Worm (Caenorhabditis elegans) whole organism, L2 larva: ENCODE results near the gene nphp-4.

Source experiments
- C34F6.9 ChIP-seq: fragments of 150-350 bp; optimal IDR thresholded peaks from 2 replicates; lab custom pipeline; 2014; ENCODE audit warnings: missing biosample characterization, missing genetic modification characterization
- F13H6.1 ChIP-seq: sonication (generic microtip); optimal IDR thresholded peaks from 2 replicates; lab custom pipeline; 2016; ENCODE audit warnings: missing genetic modification characterization, missing compliant biosample characterization
- Y55F3AM.14 ChIP-seq: fragments of 200-800 bp; sonication (Bioruptor generic); optimal IDR thresholded peaks from 2 replicates; lab custom pipeline; 2018; ENCODE audit warnings: mild to moderate bottlenecking, missing genetic modification characterization, missing compliant biosample characterization
- alr-1 ChIP-seq: fragments of 150-350 bp; optimal IDR thresholded peaks from 2 replicates; lab custom pipeline; 2014; ENCODE audit warnings: missing biosample characterization, missing genetic modification characterization
- aly-2 ChIP-seq: fragments of 150-350 bp; optimal IDR thresholded peaks from 2 replicates; lab custom pipeline; 2014; ENCODE audit warnings: missing biosample characterization, missing genetic modification characterization
- ama-1 ChIP-seq: fragments of 150-350 bp; optimal IDR thresholded peaks from 2 replicates; lab custom pipeline; 2018; ENCODE audit warnings: inconsistent platforms
- blmp-1 ChIP-seq: sonication (generic microtip); optimal IDR thresholded peaks from 2 replicates; lab custom pipeline; 2017; ENCODE audit warnings: missing genetic modification characterization, mild to moderate bottlenecking, missing compliant biosample characterization, antibody characterized with exemption, moderate library complexity; ENCODE audit not compliant: insufficient read depth
- ceh-82 ChIP-seq: fragments of 150-350 bp; optimal IDR thresholded peaks from 2 replicates; lab custom pipeline; 2014; ENCODE audit warnings: missing biosample characterization, missing genetic modification characterization
- crh-2 ChIP-seq: sonication (generic microtip); optimal IDR thresholded peaks from 2 replicates; lab custom pipeline; 2017; ENCODE audit warnings: missing biosample characterization, missing genetic modification characterization
- egl-27 ChIP-seq: sonication (generic microtip); optimal IDR thresholded peaks from 3 replicates; lab custom pipeline; 2017; ENCODE audit warnings: missing biosample characterization, missing genetic modification reagents, missing genetic modification characterization
- elt-1 ChIP-seq: fragments of 150-350 bp; optimal IDR thresholded peaks from 2 replicates; lab custom pipeline; 2014; ENCODE audit warnings: missing biosample characterization, missing genetic modification characterization
- fos-1 ChIP-seq: fragments of 150-350 bp; optimal IDR thresholded peaks from 2 replicates; lab custom pipeline; 2014; ENCODE audit warnings: missing biosample characterization, missing genetic modification characterization
- gmeb-1 ChIP-seq: fragments of 150-350 bp; optimal IDR thresholded peaks from 2 replicates; lab custom pipeline; 2014; ENCODE audit warnings: missing biosample characterization, missing genetic modification characterization
- lin-13 ChIP-seq: fragments of 150-350 bp; optimal IDR thresholded peaks from 2 replicates; lab custom pipeline; 2014; ENCODE audit warnings: missing biosample characterization, missing genetic modification reagents, missing genetic modification characterization
- lsy-2 ChIP-seq, 2 experiments: fragments of 150-350 bp in 1 of 2; sonication (generic microtip) in 1 of 2; optimal IDR thresholded peaks; 2 replicates each; lab custom pipeline; 2014 to 2017; ENCODE audit warnings: missing biosample characterization in 2 of 2, missing genetic modification characterization in 2 of 2
- mbf-1 ChIP-seq: sonication (generic microtip); optimal IDR thresholded peaks from 2 replicates; lab custom pipeline; 2017; ENCODE audit warnings: missing biosample characterization, missing genetic modification characterization
- mdl-1 ChIP-seq, 2 experiments: fragments of 150-350 bp in 1 of 2; sonication (generic microtip) in 1 of 2; optimal IDR thresholded peaks; 2 replicates each; lab custom pipeline; 2017; ENCODE audit warnings: missing biosample characterization in 2 of 2, missing genetic modification characterization in 2 of 2
- nhr-10 ChIP-seq: sonication (generic microtip); optimal IDR thresholded peaks from 2 replicates; lab custom pipeline; 2017; ENCODE audit warnings: missing biosample characterization, missing genetic modification characterization
- nhr-12 ChIP-seq: fragments of 150-350 bp; optimal IDR thresholded peaks from 2 replicates; lab custom pipeline; 2014; ENCODE audit warnings: missing biosample characterization, missing genetic modification characterization
- nhr-129 ChIP-seq: fragments of 150-350 bp; optimal IDR thresholded peaks from 2 replicates; lab custom pipeline; 2014; ENCODE audit warnings: missing biosample characterization, missing genetic modification characterization
- nhr-21 ChIP-seq: fragments of 150-350 bp; optimal IDR thresholded peaks from 2 replicates; lab custom pipeline; 2014; ENCODE audit warnings: missing biosample characterization, missing genetic modification characterization
- nhr-23 ChIP-seq: fragments of 150-350 bp; optimal IDR thresholded peaks from 2 replicates; lab custom pipeline; 2014; ENCODE audit warnings: missing biosample characterization, missing genetic modification reagents, missing genetic modification characterization
- nhr-237 ChIP-seq: fragments of 150-350 bp; optimal IDR thresholded peaks from 2 replicates; lab custom pipeline; 2014; ENCODE audit warnings: missing biosample characterization, missing genetic modification characterization
- nhr-25 ChIP-seq: fragments of 150-350 bp; sonication (generic microtip); optimal IDR thresholded peaks from 3 replicates; lab custom pipeline; 2014; ENCODE audit warnings: missing biosample characterization, missing genetic modification characterization
- nhr-6 ChIP-seq: fragments of 150-350 bp; optimal IDR thresholded peaks from 2 replicates; lab custom pipeline; 2014; ENCODE audit warnings: missing biosample characterization, missing genetic modification characterization
- peb-1 ChIP-seq: fragments of 150-350 bp; optimal IDR thresholded peaks from 2 replicates; lab custom pipeline; 2014; ENCODE audit warnings: missing biosample characterization, missing genetic modification characterization
- sem-4 ChIP-seq: fragments of 150-350 bp; optimal IDR thresholded peaks from 2 replicates; lab custom pipeline; 2014; ENCODE audit warnings: missing biosample characterization, missing genetic modification reagents, missing genetic modification characterization
- skn-1 ChIP-seq: sonication (generic microtip); optimal IDR thresholded peaks from 2 replicates; lab custom pipeline; 2017; ENCODE audit warnings: missing biosample characterization, missing genetic modification characterization
- sma-3 ChIP-seq: sonication (generic microtip); optimal IDR thresholded peaks from 2 replicates; lab custom pipeline; 2016; ENCODE audit warnings: missing genetic modification reagents, missing genetic modification characterization, missing compliant biosample characterization
- sma-9 ChIP-seq, 2 experiments: fragments of 150-350 bp in 1 of 2; sonication (generic microtip) in 1 of 2; optimal IDR thresholded peaks; 2 replicates each; lab custom pipeline; 2014 to 2016; ENCODE audit warnings: missing genetic modification characterization in 2 of 2, mild to moderate bottlenecking in 1 of 2, missing biosample characterization in 1 of 2, missing compliant biosample characterization in 1 of 2, missing genetic modification reagents in 1 of 2, moderate library complexity in 1 of 2
- snpc-4 ChIP-seq: fragments of 150-350 bp; optimal IDR thresholded peaks from 2 replicates; lab custom pipeline; 2014; ENCODE audit warnings: missing biosample characterization, missing genetic modification characterization
- unc-55 ChIP-seq: fragments of 150-350 bp; sonication (generic microtip); optimal IDR thresholded peaks from 3 replicates; lab custom pipeline; 2014; ENCODE audit warnings: missing biosample characterization, missing genetic modification reagents, missing genetic modification characterization
- unc-62 ChIP-seq: fragments of 150-350 bp; optimal IDR thresholded peaks from 2 replicates; lab custom pipeline; 2014; ENCODE audit warnings: missing biosample characterization, missing genetic modification reagents, missing genetic modification characterization
- zag-1 ChIP-seq: fragments of 150-350 bp; optimal IDR thresholded peaks from 2 replicates; lab custom pipeline; 2014; ENCODE audit warnings: missing biosample characterization, missing genetic modification characterization
- ztf-1 ChIP-seq: fragments of 200-800 bp; sonication (Bioruptor generic); conservative IDR thresholded peaks from 2 replicates; pipeline ENCODE4 v1.3.6; 2022; ENCODE audit warnings: missing genetic modification characterization, missing compliant biosample characterization
- ztf-11 ChIP-seq: sonication (generic microtip); optimal IDR thresholded peaks from 2 replicates; lab custom pipeline; 2017; ENCODE audit warnings: missing biosample characterization, missing genetic modification characterization
- ztf-4 ChIP-seq: fragments of 150-350 bp; optimal IDR thresholded peaks from 2 replicates; lab custom pipeline; 2014; ENCODE audit warnings: missing biosample characterization, missing genetic modification characterization

nphp-4 gene

DNA sequence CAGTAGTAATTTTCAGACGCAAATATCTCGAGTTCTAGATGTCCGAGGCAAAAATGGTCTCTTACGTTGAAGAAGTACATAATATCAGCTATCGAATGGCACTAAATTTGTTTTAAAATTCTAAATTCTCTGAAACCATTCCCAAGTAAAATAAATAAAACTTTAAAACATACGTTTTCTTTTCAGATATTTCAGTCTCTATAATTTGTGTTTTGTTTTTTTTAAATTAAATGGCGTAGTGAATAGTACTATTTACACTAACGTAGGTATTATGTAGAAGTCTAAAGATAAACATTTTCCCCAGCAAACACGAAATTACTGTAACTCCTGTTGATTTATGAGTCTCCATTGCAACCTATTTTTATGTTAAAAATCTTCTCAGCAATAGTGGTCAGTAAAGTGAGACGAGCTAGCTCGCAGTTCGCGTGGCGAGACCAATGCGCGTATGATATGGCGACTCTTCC, 26.2 kb downstream of the nphp-4 start:
- TF ChIP-seq lsy-2 (tag; optimal IDR thresholded peaks at IDR 0.05; lab: Kevin White, UChicago), result peak in 1 of 2 experiments; percentile 16
- peak; percentile 27 for TF ChIP-seq nhr-21
- no peak for TF ChIP-seq ztf-1 (GFP tag; lab: Robert Waterston, UW)
- TF ChIP-seq ama-1, result peak; percentile 1
- peak; percentile 44 for TF ChIP-seq nhr-25 (tag; lab: Kevin White, UChicago)
- TF ChIP-seq ztf-4 (tag; lab: Kevin White, UChicago), result peak; percentile 36
- TF ChIP-seq F13H6.1 (tag; lab: Kevin White, UChicago), result no peak

DNA sequence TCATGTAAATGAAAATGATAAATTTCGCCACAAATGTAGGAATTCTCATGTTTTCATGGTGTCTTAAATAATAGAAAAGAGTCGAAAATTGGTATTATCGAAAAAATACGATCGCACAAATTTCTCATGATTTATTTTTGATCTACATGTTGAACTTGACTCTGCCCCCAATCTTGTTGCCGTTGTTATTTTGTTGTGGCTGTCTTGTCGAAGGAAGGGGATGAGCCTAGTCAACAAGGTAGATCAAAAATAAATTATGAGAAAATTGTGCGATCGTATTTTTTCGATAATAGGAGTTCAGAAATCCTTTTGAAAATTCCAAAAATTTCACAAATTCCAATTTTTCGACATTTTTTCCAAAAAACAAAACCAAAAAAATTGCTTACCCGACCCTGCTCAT, 28.0 kb downstream of the nphp-4 start:
- TF ChIP-seq sem-4 (tag; lab: Kevin White, UChicago), result no peak
- TF ChIP-seq mbf-1 (tag; lab: Kevin White, UChicago), result no peak
- TF ChIP-seq nhr-237 (tag; lab: Kevin White, UChicago), result no peak
- TF ChIP-seq lsy-2 (tag; optimal IDR thresholded peaks at IDR 0.05; lab: Kevin White, UChicago), result no peak
- no peak for TF ChIP-seq F13H6.1 (tag; lab: Kevin White, UChicago)
- no peak for TF ChIP-seq gmeb-1 (tag; lab: Kevin White, UChicago)
- TF ChIP-seq nhr-21, result no peak
- no peak for TF ChIP-seq ztf-11 (tag; lab: Kevin White, UChicago)
- no peak for TF ChIP-seq egl-27 (tag; lab: Kevin White, UChicago)
- no peak for TF ChIP-seq nhr-23 (tag; lab: Kevin White, UChicago)
- TF ChIP-seq unc-55, result no peak
- TF ChIP-seq unc-62 (GFP tag; lab: Kevin White, UChicago), result no peak
- no peak for TF ChIP-seq zag-1 (tag; lab: Kevin White, UChicago)

DNA sequence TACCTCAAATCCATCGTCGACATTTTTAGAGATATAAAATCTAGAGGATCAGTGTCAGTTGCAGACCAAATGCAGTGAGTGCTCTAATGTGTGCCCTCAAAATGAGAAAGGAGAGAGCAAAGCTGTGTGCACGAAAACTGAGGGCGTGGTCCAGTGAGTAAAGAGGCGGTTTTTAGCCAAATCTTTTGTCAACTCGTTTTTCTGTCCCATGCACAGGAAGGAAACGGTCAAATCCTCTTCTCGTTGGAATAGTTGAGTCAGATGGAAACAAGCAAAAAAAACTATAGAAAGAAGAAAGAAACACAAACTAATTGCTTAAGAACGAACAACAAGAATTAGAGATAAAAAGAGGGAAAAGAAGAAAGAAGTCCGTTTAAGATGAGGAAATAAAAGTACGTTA, 31.6 kb downstream of the nphp-4 start, which contains the start of gene D2023.3:
TSS of gene D2023.3 (minus strand) at position 101 of the 400 bp plus-strand sequence.
- TF ChIP-seq blmp-1 (no peak), ztf-4 (tag; lab: Kevin White, UChicago) (no peak), zag-1 (tag; lab: Kevin White, UChicago) (no peak), ztf-11 (tag; lab: Kevin White, UChicago) (no peak), nhr-237 (tag; lab: Kevin White, UChicago) (no peak), crh-2 (no peak), ceh-82 (tag; lab: Kevin White, UChicago) (no peak), alr-1 (tag; lab: Kevin White, UChicago) (no peak), peb-1 (tag; lab: Kevin White, UChicago) (no peak), aly-2 (tag; lab: Kevin White, UChicago) (no peak), nhr-25 (tag; lab: Kevin White, UChicago) (no peak), sma-9 (GFP tag; optimal IDR thresholded peaks at IDR 0.05; lab: Kevin White, UChicago) (no peak), sma-9 (tag; optimal IDR thresholded peaks at IDR 0.05; lab: Kevin White, UChicago) (no peak), nhr-12 (tag; lab: Kevin White, UChicago) (no peak)

DNA sequence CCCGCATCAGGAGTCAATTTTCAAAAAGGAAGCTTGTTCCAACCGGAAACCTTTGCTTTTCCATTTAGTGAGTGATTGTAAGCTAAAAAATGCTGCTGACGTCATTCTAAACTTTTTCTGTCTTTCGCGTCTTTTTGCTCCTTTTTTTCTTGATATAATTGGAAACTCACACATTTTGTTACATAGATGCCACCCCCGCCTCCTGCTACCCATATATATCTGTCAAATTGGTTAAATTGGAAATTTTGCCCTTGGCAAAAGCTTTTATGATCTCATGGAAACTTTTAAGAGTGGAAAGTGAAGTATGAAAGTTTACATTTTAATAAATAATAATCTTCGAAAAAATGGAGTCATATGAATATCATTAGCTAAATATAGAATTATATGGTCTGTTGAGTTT, 33.6 kb downstream of the nphp-4 start:
- TF ChIP-seq C34F6.9 (tag; lab: Kevin White, UChicago) (peak; percentile 3), crh-2 (peak; percentile 18), Y55F3AM.14 (no peak)

DNA sequence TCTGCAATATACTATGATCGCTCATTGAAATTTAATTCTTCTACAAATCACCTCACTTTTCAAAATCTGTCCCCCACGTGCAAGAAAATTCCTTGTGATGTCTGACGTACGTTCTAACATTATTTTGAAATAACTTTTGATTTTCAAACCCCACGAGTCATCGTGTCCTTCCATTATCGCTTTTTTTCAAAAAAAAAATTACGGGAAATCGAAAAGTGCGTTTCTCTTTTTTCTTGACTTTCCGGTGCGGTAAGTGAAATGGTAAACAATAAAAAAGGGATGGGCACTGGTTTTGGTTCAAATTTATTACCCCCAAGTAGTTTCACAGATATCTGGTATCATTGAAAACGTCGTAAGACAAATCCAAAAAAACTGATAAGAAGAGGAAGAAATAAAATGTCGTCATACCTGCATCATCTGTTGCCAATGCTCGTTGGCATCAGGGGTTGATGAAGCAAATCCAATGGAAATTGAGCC, 40.0 kb downstream of the nphp-4 start:
- TF ChIP-seq sma-3 (GFP tag; lab: Kevin White, UChicago), result peak; percentile 63
- peak; percentile 68 for TF ChIP-seq nhr-129 (tag; lab: Kevin White, UChicago)
- no peak for TF ChIP-seq F13H6.1 (tag; lab: Kevin White, UChicago)
- TF ChIP-seq ama-1, result no peak
- TF ChIP-seq blmp-1, result peak; percentile 72
- peak in 1 of 2 experiments; percentile 14 for TF ChIP-seq lsy-2 (tag; optimal IDR thresholded peaks at IDR 0.05; lab: Kevin White, UChicago)
- TF ChIP-seq sma-9 (GFP tag; optimal IDR thresholded peaks at IDR 0.05; lab: Kevin White, UChicago), result peak; percentile 88
- no peak for TF ChIP-seq sma-9 (tag; optimal IDR thresholded peaks at IDR 0.05; lab: Kevin White, UChicago)
- peak; percentile 45 for TF ChIP-seq nhr-25 (tag; lab: Kevin White, UChicago)

DNA sequence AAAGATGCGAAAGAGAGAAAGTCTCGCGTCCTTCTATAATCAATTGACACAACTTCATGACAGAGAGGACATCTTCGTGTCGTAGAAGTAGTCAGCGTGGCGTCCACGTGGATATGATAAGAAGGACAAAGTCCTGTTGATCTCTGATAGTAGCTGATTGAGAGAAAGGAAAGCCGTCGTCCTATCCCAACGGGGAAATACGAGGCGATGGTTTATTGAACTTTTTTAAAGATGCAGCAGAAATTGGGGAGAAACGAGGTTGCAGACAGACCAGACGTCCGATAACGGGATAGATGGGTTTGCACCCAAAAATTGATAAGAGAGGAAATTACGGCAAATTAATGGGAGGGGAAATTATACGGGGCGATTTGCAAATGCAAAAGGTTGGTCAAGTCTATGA, 41.0 kb downstream of the nphp-4 start:
- TF ChIP-seq Y55F3AM.14 (peak; percentile 83), snpc-4 (tag; lab: Kevin White, UChicago) (no peak), ztf-1 (GFP tag; lab: Robert Waterston, UW) (no peak), mbf-1 (tag; lab: Kevin White, UChicago) (no peak), blmp-1 (peak; percentile 97), unc-55 (no peak), nhr-21 (peak; percentile 99), sma-9 (GFP tag; optimal IDR thresholded peaks at IDR 0.05; lab: Kevin White, UChicago) (peak; percentile 99), sma-9 (tag; optimal IDR thresholded peaks at IDR 0.05; lab: Kevin White, UChicago) (peak; percentile 15), lin-13 (no peak), aly-2 (tag; lab: Kevin White, UChicago) (no peak), unc-62 (GFP tag; lab: Kevin White, UChicago) (no peak), C34F6.9 (tag; lab: Kevin White, UChicago) (no peak), crh-2 (peak; percentile 84), sem-4 (tag; lab: Kevin White, UChicago) (peak; percentile 71), elt-1 (no peak), ceh-82 (tag; lab: Kevin White, UChicago) (no peak), nhr-25 (tag; lab: Kevin White, UChicago) (peak; percentile 96), nhr-6 (tag; lab: Kevin White, UChicago) (peak; percentile 54), nhr-10 (tag; lab: Kevin White, UChicago) (no peak), lsy-2 (tag; optimal IDR thresholded peaks at IDR 0.05; lab: Kevin White, UChicago) (peak in 1 of 2 experiments; percentile 60), nhr-12 (tag; lab: Kevin White, UChicago) (no peak), sma-3 (GFP tag; lab: Kevin White, UChicago) (peak; percentile 99), fos-1 (tag; lab: Kevin White, UChicago) (peak; percentile 61), mdl-1 (tag; optimal IDR thresholded peaks at IDR 0.05; lab: Kevin White, UChicago) (peak; percentile 79 to 89), skn-1 (no peak), nhr-237 (tag; lab: Kevin White, UChicago) (no peak)
